Worm (Caenorhabditis elegans): Measurements from ENCODE around the gene pgp-7.

Gene pgp-7

ce11 chrX:10870137-10870536 is at the start of gene pgp-7:
TSS of gene pgp-7 (minus strand) at chrX:10870237.
- TF ChIP-seq hlh-30 (tag; optimal IDR thresholded peaks at IDR 0.05; ENCODE audit: insufficient read depth) (no peak), ama-1 (optimal IDR thresholded peaks at IDR 0.05) (no peak), gmeb-2 (tag; optimal IDR thresholded peaks at IDR 0.05) (no peak), ets-4 (tag; optimal IDR thresholded peaks at IDR 0.05) (no peak), ceh-18 (tag; optimal IDR thresholded peaks at IDR 0.05) (no peak), npax-4 (tag; optimal IDR thresholded peaks at IDR 0.05) (no peak)

DNA sequence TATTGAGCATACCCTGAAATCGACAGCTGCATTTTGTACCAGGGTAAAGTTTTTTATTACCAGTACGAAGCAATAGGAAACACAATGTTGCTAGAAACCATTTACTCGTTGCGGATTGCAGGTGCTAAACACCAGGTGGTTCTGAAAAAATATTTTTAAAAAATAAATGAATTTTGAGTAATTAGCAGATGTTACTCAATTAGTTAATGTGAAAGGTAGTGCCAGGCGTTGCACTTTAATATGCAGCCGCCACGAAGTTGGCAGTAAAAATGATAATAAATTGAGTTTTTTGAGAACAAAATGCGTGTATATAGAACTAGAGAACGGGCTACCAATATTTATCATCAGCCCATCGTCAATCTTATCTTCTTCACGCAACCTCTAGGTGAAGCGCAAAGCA is 49.6 kb upstream of the pgp-7 start, which contains the start of gene nstp-9:
Gene nstp-9, minus strand, starts transcription at position 101 of the 400 bp plus-strand sequence.
- TF ChIP-seq ref-2 (tag; optimal IDR thresholded peaks at IDR 0.05), result no peak
- TF ChIP-seq C08G9.2 (tag; optimal IDR thresholded peaks at IDR 0.05), result no peak
- no peak for TF ChIP-seq unc-3 (GFP tag; conservative IDR thresholded peaks at IDR 0.05)
- TF ChIP-seq unc-3 (tag; optimal IDR thresholded peaks at IDR 0.05), result no peak
- TF ChIP-seq ceh-24 (tag; optimal IDR thresholded peaks at IDR 0.05), result no peak
- no peak for TF ChIP-seq ceh-6 (GFP tag; optimal IDR thresholded peaks at IDR 0.05)
- no peak for TF ChIP-seq eyg-1 (tag; optimal IDR thresholded peaks at IDR 0.05)
- no peak for TF ChIP-seq hlh-8 (tag; optimal IDR thresholded peaks at IDR 0.05)
- no peak for TF ChIP-seq mec-3 (tag; optimal IDR thresholded peaks at IDR 0.05; ENCODE audit: borderline replicate concordance)

DNA sequence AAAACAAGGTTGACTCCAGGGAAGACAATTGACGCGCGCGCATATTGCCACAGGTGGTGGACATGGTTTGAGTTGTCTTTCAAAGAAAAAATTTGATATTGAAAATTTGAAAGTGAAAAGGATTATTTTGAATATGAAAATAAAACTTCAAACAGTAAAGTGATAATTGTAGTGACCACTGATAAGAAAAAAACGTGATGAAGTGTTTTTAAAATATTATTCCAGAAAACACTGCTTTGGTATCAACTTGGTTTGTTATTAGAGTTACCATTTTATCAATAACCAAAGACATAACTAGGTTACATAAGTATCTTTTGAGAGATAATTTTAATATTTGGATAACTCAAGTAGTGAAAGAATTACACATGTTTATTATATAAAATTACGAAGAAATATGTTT is 46.2 kb upstream of the pgp-7 start:
- TF ChIP-seq lim-6 (tag; optimal IDR thresholded peaks at IDR 0.05), result no peak
- no peak for TF ChIP-seq T23F11.4 (GFP tag; optimal IDR thresholded peaks at IDR 0.05)
- TF ChIP-seq dve-1 (tag; optimal IDR thresholded peaks at IDR 0.05), result no peak
- TF ChIP-seq hlh-30 (tag; optimal IDR thresholded peaks at IDR 0.05; ENCODE audit: insufficient read depth), result no peak
- TF ChIP-seq ceh-31 (tag; optimal IDR thresholded peaks at IDR 0.05), result no peak
- TF ChIP-seq ceh-30 (tag; optimal IDR thresholded peaks at IDR 0.05), result no peak
- no peak for TF ChIP-seq sox-4 (tag; optimal IDR thresholded peaks at IDR 0.05)
- TF ChIP-seq nfya-1 (tag; optimal IDR thresholded peaks at IDR 0.05), result no peak
- TF ChIP-seq elt-4 (tag; optimal IDR thresholded peaks at IDR 0.05), result no peak

ce11 chrX:10914421-10915277 is 44.6 kb upstream of the pgp-7 start:
- TF ChIP-seq hlh-30 (tag; optimal IDR thresholded peaks at IDR 0.05; ENCODE audit: insufficient read depth), result no peak

ce11 chrX:10913981-10914380 is 43.9 kb upstream of the pgp-7 start, which contains the start of gene F47B10.9:
TSS of gene F47B10.9 (minus strand) at chrX:10914081.
- TF ChIP-seq ceh-6 (GFP tag; optimal IDR thresholded peaks at IDR 0.05) (no peak), ztf-16 (tag; optimal IDR thresholded peaks at IDR 0.05) (no peak), ttx-3 (tag; optimal IDR thresholded peaks at IDR 0.05) (no peak), eyg-1 (tag; optimal IDR thresholded peaks at IDR 0.05) (no peak), hlh-30 (tag; optimal IDR thresholded peaks at IDR 0.05; ENCODE audit: insufficient read depth) (no peak), ceh-22 (tag; optimal IDR thresholded peaks at IDR 0.05) (no peak), ceh-14 (tag; optimal IDR thresholded peaks at IDR 0.05) (no peak), K02D7.2 (tag; optimal IDR thresholded peaks at IDR 0.05) (no peak), T23F11.4 (GFP tag; optimal IDR thresholded peaks at IDR 0.05) (no peak), ref-2 (tag; optimal IDR thresholded peaks at IDR 0.05) (no peak), ceh-45 (GFP tag; IDR thresholded peaks at IDR 0.05) (no peak), syd-9 (tag; optimal IDR thresholded peaks at IDR 0.05) (no peak)

ce11 chrX:10910716-10911115 is 40.7 kb upstream of the pgp-7 start, which contains the start of gene F47B10.8:
TSS of gene F47B10.8 (minus strand) at chrX:10910816.
- no peak for TF ChIP-seq npax-4 (tag; optimal IDR thresholded peaks at IDR 0.05)

Data from whole organism, late embryonic.